Fruit fly (Drosophila melanogaster) whole organism, embryonic: ENCODE data around the gene CG5160.

Source experiments
- Atf6 ChIP-seq: fragments of 200-800 bp; sonication (Bioruptor generic); IDR thresholded peaks from 2 replicates; pipeline ENCODE4 v1.3.6; 2022; ENCODE audit warnings: missing biosample characterization, missing genetic modification characterization
- Awh ChIP-seq: fragments of 200-800 bp; sonication (Bioruptor generic); IDR thresholded peaks from 2 replicates; pipeline ENCODE4, ENCODE4 v1.3.6; 2022; ENCODE audit warnings: missing biosample characterization, missing genetic modification characterization
- Bgb ChIP-seq: fragments of 200-800 bp; sonication (Bioruptor generic); IDR thresholded peaks from 2 replicates; pipeline ENCODE4 v1.3.6; 2022; ENCODE audit warnings: missing biosample characterization, missing genetic modification characterization; ENCODE audit not compliant: partially characterized antibody
- CG10267 ChIP-seq: fragments of 200-800 bp; sonication (Bioruptor generic); optimal IDR thresholded peaks from 2 replicates; lab custom pipeline; 2018; ENCODE audit warnings: missing biosample characterization, mild to moderate bottlenecking, missing genetic modification characterization, moderate library complexity
- CG10366 ChIP-seq: fragments of 200-800 bp; sonication (Bioruptor generic); IDR thresholded peaks from 2 replicates; pipeline ENCODE4 v1.3.6; 2022; ENCODE audit warnings: missing biosample characterization, missing genetic modification characterization
- CG11560 ChIP-seq: fragments of 200-800 bp; sonication (Bioruptor generic); IDR thresholded peaks from 3 replicates; pipeline ENCODE4 v1.3.6; 2022; ENCODE audit warnings: missing biosample characterization, missing genetic modification characterization
- CG13287 ChIP-seq: fragments of 200-800 bp; sonication (Bioruptor generic); IDR thresholded peaks from 2 replicates; pipeline ENCODE4 v1.3.6; 2022; ENCODE audit warnings: missing biosample characterization, missing genetic modification characterization; ENCODE audit not compliant: partially characterized antibody
- CG13296 ChIP-seq: fragments of 200-800 bp; sonication (Bioruptor generic); optimal IDR thresholded peaks from 3 replicates; lab custom pipeline; 2018; ENCODE audit warnings: missing biosample characterization, mild to moderate bottlenecking, missing genetic modification characterization
- CG14441 ChIP-seq: fragments of 200-800 bp; sonication (Bioruptor generic); IDR thresholded peaks from 2 replicates; pipeline ENCODE4 v1.3.6; 2022; ENCODE audit warnings: missing biosample characterization, missing genetic modification characterization
- CG15269 ChIP-seq: fragments of 200-800 bp; sonication (Bioruptor generic); optimal IDR thresholded peaks from 2 replicates; lab custom pipeline; 2018; ENCODE audit warnings: missing biosample characterization, mild to moderate bottlenecking, missing genetic modification characterization, moderate library complexity
- CG17186 ChIP-seq: fragments of 200-800 bp; sonication (Bioruptor generic); optimal IDR thresholded peaks from 3 replicates; lab custom pipeline; 2017; ENCODE audit warnings: missing biosample characterization, missing genetic modification reagents, missing genetic modification characterization
- CG17361 ChIP-seq: fragments of 200-800 bp; sonication (Bioruptor generic); IDR thresholded peaks from 3 replicates; pipeline ENCODE4 v1.3.6; 2022; ENCODE audit warnings: missing biosample characterization, missing genetic modification characterization
- CG1832 ChIP-seq: fragments of 200-800 bp; sonication (Bioruptor generic); optimal IDR thresholded peaks from 2 replicates; lab custom pipeline; 2017; ENCODE audit warnings: missing biosample characterization, mild to moderate bottlenecking, missing genetic modification characterization, inconsistent platforms
- CG18476 ChIP-seq: fragments of 200-800 bp; sonication (Bioruptor generic); optimal IDR thresholded peaks from 2 replicates; lab custom pipeline; 2016; ENCODE audit warnings: missing biosample characterization, mild to moderate bottlenecking, missing genetic modification characterization
- CG2199 ChIP-seq: fragments of 200-800 bp; sonication (Bioruptor generic); IDR thresholded peaks from 3 replicates; pipeline ENCODE4 v1.3.6; 2022; ENCODE audit warnings: missing biosample characterization, missing genetic modification characterization
- CG3065 ChIP-seq: fragments of 200-800 bp; sonication (Bioruptor generic); optimal IDR thresholded peaks from 2 replicates; lab custom pipeline; 2016; ENCODE audit warnings: missing biosample characterization, missing genetic modification characterization
- CG32767 ChIP-seq: fragments of 200-800 bp; sonication (Bioruptor generic); IDR thresholded peaks from 2 replicates; pipeline ENCODE4 v1.3.6; 2022; ENCODE audit warnings: missing biosample characterization, missing genetic modification characterization
- CG6254 ChIP-seq: fragments of 200-800 bp; sonication (Bioruptor generic); optimal IDR thresholded peaks from 3 replicates; lab custom pipeline; 2017; ENCODE audit warnings: mild to moderate bottlenecking, missing biosample characterization, missing genetic modification reagents, missing genetic modification characterization
- CG7271 ChIP-seq: fragments of 200-800 bp; sonication (Bioruptor generic); optimal IDR thresholded peaks from 2 replicates; lab custom pipeline; 2018; ENCODE audit warnings: missing biosample characterization, mild to moderate bottlenecking, missing genetic modification characterization, moderate library complexity
- CG7786 ChIP-seq: fragments of 200-800 bp; sonication (Bioruptor generic); optimal IDR thresholded peaks from 2 replicates; lab custom pipeline; 2016; ENCODE audit warnings: missing biosample characterization, missing genetic modification characterization
- CG7839 ChIP-seq: fragments of 200-800 bp; sonication (Bioruptor generic); optimal IDR thresholded peaks from 3 replicates; lab custom pipeline; 2018; ENCODE audit warnings: missing biosample characterization, mild to moderate bottlenecking, missing genetic modification characterization, moderate library complexity
- CG8089 ChIP-seq: fragments of 200-800 bp; sonication (Bioruptor generic); optimal IDR thresholded peaks from 3 replicates; lab custom pipeline; 2016; ENCODE audit warnings: missing biosample characterization, missing genetic modification characterization
- Camta ChIP-seq: fragments of 200-800 bp; sonication (Bioruptor generic); optimal IDR thresholded peaks from 2 replicates; lab custom pipeline; 2016; ENCODE audit warnings: missing biosample characterization, missing genetic modification characterization
- Chrac-16 ChIP-seq: fragments of 200-800 bp; sonication (Bioruptor generic); optimal IDR thresholded peaks from 3 replicates; lab custom pipeline; 2016; ENCODE audit warnings: missing biosample characterization, missing genetic modification characterization
- Dfd ChIP-seq, 2 experiments: fragments of >200 bp; optimal IDR thresholded peaks; 2 replicates each; lab custom pipeline; 2017; ENCODE audit warnings: missing biosample characterization in 2 of 2, missing genetic modification characterization in 2 of 2
- Drgx ChIP-seq: fragments of 200-800 bp; sonication (Bioruptor generic); IDR thresholded peaks from 2 replicates; pipeline ENCODE4 v1.3.6; 2022; ENCODE audit warnings: missing biosample characterization, missing genetic modification characterization
- Fer3 ChIP-seq: fragments of 200-800 bp; sonication (Bioruptor generic); optimal IDR thresholded peaks from 2 replicates; lab custom pipeline; 2018; ENCODE audit warnings: missing biosample characterization, mild to moderate bottlenecking, missing genetic modification characterization, moderate library complexity
- H15 ChIP-seq: fragments of 200-800 bp; sonication (Bioruptor generic); IDR thresholded peaks from 3 replicates; pipeline ENCODE4 v1.3.6; 2022; ENCODE audit warnings: missing biosample characterization, missing genetic modification characterization
- HLH3B ChIP-seq: fragments of 200-800 bp; sonication (Bioruptor generic); IDR thresholded peaks from 2 replicates; pipeline ENCODE4 v1.3.6; 2022; ENCODE audit warnings: missing biosample characterization, missing genetic modification characterization
- HLH4C ChIP-seq: fragments of 200-800 bp; sonication (Bioruptor generic); IDR thresholded peaks from 3 replicates; pipeline ENCODE4 v1.3.6; 2022; ENCODE audit warnings: missing biosample characterization, missing genetic modification characterization; ENCODE audit not compliant: partially characterized antibody
- Lpt ChIP-seq: fragments of >200 bp; optimal IDR thresholded peaks from 2 replicates; lab custom pipeline; 2018; ENCODE audit warnings: missing biosample characterization, missing genetic modification characterization
- Neu2 ChIP-seq: fragments of 200-800 bp; sonication (Bioruptor generic); optimal IDR thresholded peaks from 3 replicates; lab custom pipeline; 2016; ENCODE audit warnings: missing biosample characterization, missing genetic modification characterization, borderline replicate concordance
- Ptx1 ChIP-seq: fragments of 200-800 bp; sonication (Bioruptor generic); IDR thresholded peaks from 2 replicates; pipeline ENCODE4 v1.3.6; 2022; ENCODE audit warnings: missing biosample characterization, missing genetic modification characterization
- Rfx ChIP-seq: fragments of 200-800 bp; sonication (Bioruptor generic); IDR thresholded peaks from 2 replicates; pipeline ENCODE4 v1.3.6; 2022; ENCODE audit warnings: missing biosample characterization, missing genetic modification characterization
- Sry-δ ChIP-seq: fragments of 200-800 bp; sonication (Bioruptor generic); optimal IDR thresholded peaks from 2 replicates; lab custom pipeline; 2016; ENCODE audit warnings: missing biosample characterization, missing genetic modification characterization
- Stat92E ChIP-seq, 3 experiments: fragments of >200 bp in 2 of 3; fragments of 200-800 bp in 1 of 3; sonication (Bioruptor generic) in 1 of 3; optimal IDR thresholded peaks; 2 replicates each; lab custom pipeline; 2017 to 2019; ENCODE audit warnings: missing biosample characterization in 3 of 3, missing genetic modification characterization in 3 of 3, mild to moderate bottlenecking in 1 of 3, moderate library complexity in 1 of 3
- abd-A ChIP-seq: fragments of 200-800 bp; sonication (Bioruptor generic); optimal IDR thresholded peaks from 3 replicates; lab custom pipeline; 2019; ENCODE audit warnings: missing biosample characterization, mild to moderate bottlenecking, missing genetic modification characterization, moderate library complexity
- ase ChIP-seq: fragments of 200-800 bp; sonication (Bioruptor generic); IDR thresholded peaks from 3 replicates; pipeline ENCODE4 v1.3.6; 2022; ENCODE audit warnings: missing biosample characterization, missing genetic modification characterization
- bcd ChIP-seq: fragments of 200-800 bp; sonication (Bioruptor generic); optimal IDR thresholded peaks from 2 replicates; lab custom pipeline; 2017; ENCODE audit warnings: missing biosample characterization, mild to moderate bottlenecking, missing genetic modification characterization
- btn ChIP-seq: fragments of 200-800 bp; sonication (Bioruptor generic); optimal IDR thresholded peaks from 2 replicates; lab custom pipeline; 2016; ENCODE audit warnings: missing biosample characterization, missing genetic modification characterization
- dmrt11E ChIP-seq: fragments of 200-800 bp; sonication (Bioruptor generic); optimal IDR thresholded peaks from 3 replicates; lab custom pipeline; 2018; ENCODE audit warnings: missing biosample characterization, mild to moderate bottlenecking, missing genetic modification characterization, moderate library complexity
- ems ChIP-seq: fragments of 200-800 bp; sonication (Bioruptor generic); optimal IDR thresholded peaks from 3 replicates; lab custom pipeline; 2016; ENCODE audit warnings: missing biosample characterization, missing genetic modification characterization
- gcm ChIP-seq: fragments of 200-800 bp; sonication (Bioruptor generic); optimal IDR thresholded peaks from 2 replicates; lab custom pipeline; 2019; ENCODE audit warnings: missing biosample characterization, mild to moderate bottlenecking, missing genetic modification characterization, moderate library complexity
- gem ChIP-seq: fragments of 200-800 bp; sonication (Bioruptor generic); optimal IDR thresholded peaks from 2 replicates; lab custom pipeline; 2019; ENCODE audit warnings: missing biosample characterization, mild to moderate bottlenecking, missing genetic modification characterization, moderate library complexity
- her ChIP-seq: fragments of 200-800 bp; sonication (Bioruptor generic); optimal IDR thresholded peaks from 2 replicates; lab custom pipeline; 2016; ENCODE audit warnings: missing biosample characterization, missing genetic modification characterization
- lola ChIP-seq, 3 experiments: fragments of >200 bp in 2 of 3; fragments of 200-800 bp in 1 of 3; sonication (Bioruptor generic) in 1 of 3; optimal IDR thresholded peaks; 2 replicates each; lab custom pipeline; 2017 to 2019; ENCODE audit warnings: missing biosample characterization in 3 of 3, missing genetic modification characterization in 3 of 3, mild to moderate bottlenecking in 1 of 3, moderate library complexity in 1 of 3
- p53 ChIP-seq: fragments of 200-800 bp; sonication (Bioruptor generic); optimal IDR thresholded peaks from 2 replicates; lab custom pipeline; 2016; ENCODE audit warnings: missing biosample characterization, missing genetic modification characterization
- pfk ChIP-seq: fragments of 200-800 bp; sonication (Bioruptor generic); optimal IDR thresholded peaks from 2 replicates; lab custom pipeline; 2018; ENCODE audit warnings: missing biosample characterization, mild to moderate bottlenecking, missing genetic modification characterization, moderate library complexity
- pzg ChIP-seq: fragments of 200-800 bp; sonication (Bioruptor generic); optimal IDR thresholded peaks from 3 replicates; lab custom pipeline; 2018; ENCODE audit warnings: missing biosample characterization, mild to moderate bottlenecking, missing genetic modification characterization, moderate library complexity
- trem ChIP-seq: fragments of 200-800 bp; optimal IDR thresholded peaks from 3 replicates; lab custom pipeline; 2019; ENCODE audit warnings: missing biosample characterization, mild to moderate bottlenecking, missing genetic modification characterization, moderate library complexity

Gene CG5160

DNA sequence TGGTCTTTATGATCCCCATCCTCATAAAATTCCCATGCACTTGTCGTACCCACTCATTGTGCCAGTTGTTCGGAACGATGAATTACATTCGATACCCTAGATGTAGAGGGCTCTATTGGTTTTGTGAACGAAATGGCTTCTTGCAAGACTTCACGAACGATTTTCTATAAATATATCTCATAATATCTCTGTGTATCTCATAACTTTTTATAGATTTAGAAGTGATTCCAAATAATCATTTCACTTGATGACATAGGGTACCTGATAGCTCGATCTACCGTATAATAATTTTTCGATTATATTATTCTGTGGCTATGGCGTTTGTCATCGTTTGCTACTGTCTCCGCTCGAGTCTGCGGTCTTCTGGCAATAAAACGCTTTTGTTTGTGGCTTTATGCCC is 1.6 kb downstream of the CG5160 start (continued):
- TF ChIP-seq Camta (peak; percentile 55), CG7839 (tag; lab: Kevin White, UChicago) (peak; percentile 74), Rfx (GFP tag; lab: Robert Waterston, UW) (peak; percentile 82), CG1832 (GFP tag; lab: Kevin White, UChicago) (no peak), Ptx1 (peak; percentile 85), CG8089 (GFP tag; lab: Kevin White, UChicago) (peak; percentile 39), Bgb (GFP tag; lab: Robert Waterston, UW) (no peak), Neu2 (GFP tag; lab: Kevin White, UChicago) (no peak), her (GFP tag; lab: Kevin White, UChicago) (no peak), CG7271 (no peak), Sry-δ (GFP tag; lab: Kevin White, UChicago) (no peak), CG10366 (GFP tag; lab: Robert Waterston, UW) (peak; percentile 69), p53 (no peak), CG2199 (GFP tag; lab: Robert Waterston, UW) (no peak), pzg (GFP tag; lab: Kevin White, UChicago) (no peak), Dfd (GFP tag; optimal IDR thresholded peaks at IDR 0.05; lab: Kevin White, UChicago) (no peak), Fer3 (tag; lab: Kevin White, UChicago) (peak; percentile 75), ems (GFP tag; lab: Kevin White, UChicago) (peak; percentile 63), Atf6 (peak; percentile 71; the same call in 1 of the 2 replicates), HLH3B (peak; percentile 79), CG14441 (peak; percentile 84), CG15269 (peak; percentile 77), CG13287 (GFP tag; lab: Robert Waterston, UW) (no peak), CG13296 (peak; percentile 59), gcm (GFP tag; lab: Kevin White, UChicago) (peak; percentile 19), CG32767 (GFP tag; lab: Robert Waterston, UW) (peak; percentile 63; the same call in 1 of the 2 replicates), dmrt11E (tag; lab: Kevin White, UChicago) (peak; percentile 15), Awh (GFP tag; lab: Robert Waterston, UW) (peak; percentile 73; the same call in 1 of the 2 replicates), CG7786 (GFP tag; lab: Kevin White, UChicago) (peak; percentile 3), trem (tag; lab: Kevin White, UChicago) (no peak), lola (GFP tag; optimal IDR thresholded peaks at IDR 0.05; lab: Kevin White, UChicago) (peak in 1 of 3 experiments; percentile 33), CG3065 (GFP tag; lab: Kevin White, UChicago) (no peak), Drgx (GFP tag; lab: Robert Waterston, UW) (peak; percentile 80), pfk (GFP tag; lab: Kevin White, UChicago) (no peak), CG17186 (GFP tag; lab: Kevin White, UChicago) (no peak), CG18476 (GFP tag; lab: Kevin White, UChicago) (peak; percentile 1), abd-A (tag; lab: Kevin White, UChicago) (peak; percentile 25), gem (tag; lab: Kevin White, UChicago) (peak; percentile 82), Stat92E (GFP tag; optimal IDR thresholded peaks at IDR 0.05; lab: Kevin White, UChicago) (no peak), bcd (GFP tag; lab: Kevin White, UChicago) (peak; percentile 59), CG10267 (tag; lab: Kevin White, UChicago) (peak; percentile 56), ase (GFP tag; lab: Robert Waterston, UW) (peak; percentile 73; the same call in 1 of the 3 replicates), btn (GFP tag; lab: Kevin White, UChicago) (no peak), CG11560 (tag; lab: Robert Waterston, UW) (no peak), H15 (GFP tag; lab: Robert Waterston, UW) (peak; percentile 63; the same call in 2 of the 3 replicates), HLH4C (GFP tag; lab: Robert Waterston, UW) (no peak), CG17361 (peak; percentile 59), Chrac-16 (GFP tag; lab: Kevin White, UChicago) (peak; percentile 49), Lpt (GFP tag; lab: Kevin White, UChicago) (no peak), CG6254 (GFP tag; lab: Kevin White, UChicago) (peak; percentile 38)
